Worm (Caenorhabditis elegans): ENCODE measurements around the gene Y25C1A.13.
"Not testable (repeated sequence)": the region's sequence is repeated elsewhere in the genome, so short reads cannot be mapped to it uniquely, and the experiment has no call there.

Gene Y25C1A.13

DNA sequence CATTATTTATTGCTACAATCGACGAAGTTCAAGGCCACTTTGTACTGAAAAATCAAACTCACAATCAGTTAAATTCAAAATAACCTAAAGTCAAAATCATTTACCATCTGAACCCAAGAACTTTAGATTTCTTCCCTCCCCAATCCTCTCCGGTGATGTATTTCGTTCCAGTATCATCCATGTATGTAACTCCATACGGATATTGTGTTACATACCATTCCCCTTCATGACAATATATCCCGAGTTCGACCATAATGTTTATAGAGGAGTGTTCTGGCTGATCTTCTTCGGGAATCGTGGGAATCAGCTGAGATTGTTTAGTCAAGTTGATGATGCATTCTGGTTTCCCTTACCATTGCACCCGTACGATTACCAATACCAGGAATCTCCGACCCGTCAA lies 37.4 kb upstream of the Y25C1A.13 start:
- TF ChIP-seq mml-1 (tag; optimal IDR thresholded peaks at IDR 0.05) (no peak), daf-12 (tag; optimal IDR thresholded peaks at IDR 0.05) (no peak), pqm-1 (tag; optimal IDR thresholded peaks at IDR 0.05) (no peak), nhr-11 (tag; optimal IDR thresholded peaks at IDR 0.05) (no peak), sea-2 (GFP tag; optimal IDR thresholded peaks at IDR 0.05) (no peak), aly-2 (tag; optimal IDR thresholded peaks at IDR 0.05) (no peak), ceh-82 (tag; optimal IDR thresholded peaks at IDR 0.05) (no peak), elt-2 (tag; optimal IDR thresholded peaks at IDR 0.05) (no peak), fkh-2 (tag; optimal IDR thresholded peaks at IDR 0.05) (no peak), ceh-9 (tag; optimal IDR thresholded peaks at IDR 0.05) (no peak), nhr-25 (tag; optimal IDR thresholded peaks at IDR 0.05) (no peak), nhr-77 (tag; optimal IDR thresholded peaks at IDR 0.05) (no peak)

DNA sequence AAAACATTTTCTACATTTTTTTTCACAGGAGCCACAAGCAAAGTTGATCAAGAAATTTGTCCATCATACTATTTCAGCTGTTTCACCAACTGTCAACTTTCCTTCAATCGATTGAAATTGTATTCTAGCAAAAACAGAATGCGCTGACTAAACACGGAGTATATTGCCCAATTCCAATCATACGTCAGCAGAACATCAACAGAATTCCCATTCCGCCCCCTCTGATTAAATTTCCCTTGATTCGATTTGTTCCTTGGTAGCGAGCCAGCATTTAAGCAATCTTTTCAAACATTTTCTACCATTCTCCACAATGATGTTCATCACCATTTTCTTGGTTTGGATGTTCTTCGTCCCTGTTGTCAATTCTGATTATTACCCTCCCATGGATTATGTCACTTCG lies 34.8 kb upstream of the Y25C1A.13 start, which contains the start of gene T10D4.15:
Gene T10D4.15, plus strand, starts transcription at position 301 of the 400 bp plus-strand sequence.
- TF ChIP-seq ztf-4 (tag; optimal IDR thresholded peaks at IDR 0.05) (no peak), nfya-1 (tag; optimal IDR thresholded peaks at IDR 0.05; ENCODE audit: insufficient read depth) (no peak), nhr-28 (tag; optimal IDR thresholded peaks at IDR 0.05) (no peak), nhr-25 (tag; optimal IDR thresholded peaks at IDR 0.05) (no peak), lin-15B (tag; optimal IDR thresholded peaks at IDR 0.05) (no peak), mml-1 (tag; optimal IDR thresholded peaks at IDR 0.05) (no peak), ceh-28 (tag; optimal IDR thresholded peaks at IDR 0.05) (no peak), nhr-77 (tag; optimal IDR thresholded peaks at IDR 0.05) (no peak), eor-1 (tag; optimal IDR thresholded peaks at IDR 0.05) (no peak), nhr-11 (tag; optimal IDR thresholded peaks at IDR 0.05) (no peak), nhr-237 (tag; optimal IDR thresholded peaks at IDR 0.05) (no peak), R02D3.7 (tag; optimal IDR thresholded peaks at IDR 0.05) (no peak), pqm-1 (tag; optimal IDR thresholded peaks at IDR 0.05) (no peak), nhr-23 (tag; optimal IDR thresholded peaks at IDR 0.05) (no peak), mdl-1 (tag; optimal IDR thresholded peaks at IDR 0.05) (no peak), sea-2 (GFP tag; optimal IDR thresholded peaks at IDR 0.05) (no peak), ztf-11 (tag; optimal IDR thresholded peaks at IDR 0.05) (no peak), jun-1 (tag; optimal IDR thresholded peaks at IDR 0.05) (no peak), elt-2 (tag; optimal IDR thresholded peaks at IDR 0.05) (no peak), nhr-12 (tag; optimal IDR thresholded peaks at IDR 0.05) (no peak)

DNA sequence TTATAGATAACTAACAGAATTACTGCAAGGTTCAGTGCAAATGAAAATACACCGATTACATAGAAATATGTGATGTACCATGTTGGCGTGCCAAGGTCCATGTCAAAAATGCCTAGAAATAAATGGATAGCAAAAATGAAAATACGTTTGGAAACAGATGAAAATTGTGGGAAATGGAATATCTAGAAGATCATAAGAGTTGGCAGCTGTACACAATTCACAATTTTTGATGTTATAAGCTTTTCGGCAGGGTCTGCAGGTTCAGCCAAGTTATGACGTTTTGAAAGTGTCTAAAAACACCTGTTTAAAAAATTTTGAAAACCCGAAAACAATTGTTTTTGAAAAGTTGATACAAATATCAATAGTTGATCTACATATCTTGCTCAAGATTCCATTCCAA lies 33.5 kb upstream of the Y25C1A.13 start, which contains the start of gene sri-43:
Gene sri-43, minus strand, starts transcription at position 101 of the 400 bp plus-strand sequence.
- TF ChIP-seq daf-12 (tag; optimal IDR thresholded peaks at IDR 0.05); nfya-1 (tag; optimal IDR thresholded peaks at IDR 0.05; ENCODE audit: insufficient read depth); nhr-76 (tag; optimal IDR thresholded peaks at IDR 0.05): not testable (repeated sequence)

DNA sequence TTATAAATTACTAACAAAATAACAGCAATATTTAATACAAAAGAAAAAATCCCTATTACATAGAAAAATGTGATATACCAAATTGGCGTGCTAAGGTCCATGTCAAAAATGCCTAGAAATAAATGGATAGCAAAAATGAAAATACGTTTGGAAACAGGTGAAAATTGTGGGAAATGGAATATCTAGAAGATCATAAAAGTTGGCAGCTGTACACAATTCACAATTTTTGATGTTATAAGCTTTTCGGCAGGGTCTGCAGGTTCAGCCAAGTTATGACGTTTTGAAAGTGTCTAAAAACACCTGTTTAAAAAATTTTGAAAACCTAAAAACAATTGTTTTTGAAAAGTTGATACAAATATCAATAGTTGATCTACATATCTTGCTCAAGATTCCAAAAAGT lies 31.8 kb upstream of the Y25C1A.13 start, which contains the start of gene sri-42:
Gene sri-42, minus strand, starts transcription at position 101 of the 400 bp plus-strand sequence.
- TF ChIP-seq lin-39 (tag; optimal IDR thresholded peaks at IDR 0.05); tbx-2 (tag; optimal IDR thresholded peaks at IDR 0.05); nfya-1 (tag; optimal IDR thresholded peaks at IDR 0.05; ENCODE audit: insufficient read depth): not testable (repeated sequence)

ce11 chrII:3137804-3138203 lies 26.8 kb upstream of the Y25C1A.13 start, which contains the start of gene sri-54:
sri-54 (minus strand) TSS chrII:3137904.
- TF ChIP-seq egl-5 (tag; optimal IDR thresholded peaks at IDR 0.05), result no peak
- TF ChIP-seq mml-1 (tag; optimal IDR thresholded peaks at IDR 0.05), result no peak
- TF ChIP-seq snpc-4 (tag; optimal IDR thresholded peaks at IDR 0.05), result no peak
- TF ChIP-seq lsy-12 (tag; optimal IDR thresholded peaks at IDR 0.05), result no peak
- TF ChIP-seq fkh-2 (tag; optimal IDR thresholded peaks at IDR 0.05), result no peak
- TF ChIP-seq tbx-2 (tag; optimal IDR thresholded peaks at IDR 0.05), result no peak
- TF ChIP-seq elt-1 (tag; optimal IDR thresholded peaks at IDR 0.05), result no peak
- no peak for TF ChIP-seq nhr-67 (tag; optimal IDR thresholded peaks at IDR 0.05)
- no peak for TF ChIP-seq nhr-11 (tag; optimal IDR thresholded peaks at IDR 0.05)

- no peak for TF ChIP-seq nhr-25 (tag; optimal IDR thresholded peaks at IDR 0.05)
- TF ChIP-seq daf-12 (tag; optimal IDR thresholded peaks at IDR 0.05), result no peak
- TF ChIP-seq ama-1 (optimal IDR thresholded peaks at IDR 0.05), result no peak
- TF ChIP-seq aly-2 (tag; optimal IDR thresholded peaks at IDR 0.05), result no peak
- TF ChIP-seq ZK546.5 (tag; optimal IDR thresholded peaks at IDR 0.05), result no peak
- TF ChIP-seq fos-1 (tag; optimal IDR thresholded peaks at IDR 0.05), result no peak
Measured at ce11 chrII:3135293-3135692, 24.2 kb upstream of the Y25C1A.13 start.

All from whole organism, L3 larva.